Fruit fly (Drosophila melanogaster): ENCODE data around the gene CG5646.

The CG5646 gene

dm6 chr3R:27558660-27559319, 2.3 kb downstream of the CG5646 start, which contains the start of gene Klp98A (continued):
- no peak for TF ChIP-seq Eip74EF (GFP tag; optimal IDR thresholded peaks at IDR 0.05)
- TF ChIP-seq pzg (GFP tag; optimal IDR thresholded peaks at IDR 0.05), result peak; percentile 95
- TF ChIP-seq CG31224 (GFP tag; IDR thresholded peaks at IDR 0.05), result no peak
- TF ChIP-seq Neu2 (GFP tag; optimal IDR thresholded peaks at IDR 0.05; ENCODE audit: borderline replicate concordance), result no peak
- TF ChIP-seq CG4820 (GFP tag; optimal IDR thresholded peaks at IDR 0.05), result no peak
- TF ChIP-seq ranshi (GFP tag; IDR thresholded peaks at IDR 0.05), result no peak
- peak; percentile 19 for TF ChIP-seq sqz (GFP tag; optimal IDR thresholded peaks at IDR 0.05)
- no peak for TF ChIP-seq Tbp (GFP tag; optimal IDR thresholded peaks at IDR 0.05)
- TF ChIP-seq so (GFP tag; IDR thresholded peaks at IDR 0.05), result no peak
- TF ChIP-seq CG8478 (optimal IDR thresholded peaks at IDR 0.05), result no peak
- peak; percentile 60; the same call in 1 of the 3 replicates for TF ChIP-seq Opbp (GFP tag; IDR thresholded peaks at IDR 0.05; ENCODE audit: partially characterized antibody)
- peak; percentile 81 for TF ChIP-seq CG33213 (GFP tag; optimal IDR thresholded peaks at IDR 0.05)
- no peak for TF ChIP-seq CG8281 (tag; optimal IDR thresholded peaks at IDR 0.05)
- no peak for TF ChIP-seq CG8924 (tag; optimal IDR thresholded peaks at IDR 0.05)
- peak; percentile 55; the same call in 1 of the 2 replicates for TF ChIP-seq chm (GFP tag; IDR thresholded peaks at IDR 0.05)
- TF ChIP-seq bsh (GFP tag; optimal IDR thresholded peaks at IDR 0.05), result peak in 1 of 2 experiments; percentile 15
- TF ChIP-seq schlank (tag; optimal IDR thresholded peaks at IDR 0.05), result no peak
- TF ChIP-seq chif (GFP tag; optimal IDR thresholded peaks at IDR 0.05), result no peak
- peak; percentile 36 for TF ChIP-seq nom (GFP tag; optimal IDR thresholded peaks at IDR 0.05)
- peak; percentile 58 for TF ChIP-seq Ets97D (GFP tag; optimal IDR thresholded peaks at IDR 0.05)
- TF ChIP-seq CG8944 (GFP tag; optimal IDR thresholded peaks at IDR 0.05), result no peak
- peak; percentile 43 for TF ChIP-seq CG3838 (GFP tag; optimal IDR thresholded peaks at IDR 0.05)
- TF ChIP-seq CG18619 (GFP tag; optimal IDR thresholded peaks at IDR 0.05), result peak; percentile 6
- TF ChIP-seq sens (GFP tag), result peak; percentile 82
- no peak for TF ChIP-seq lov (optimal IDR thresholded peaks at IDR 0.05)
- TF ChIP-seq lov (GFP tag; IDR thresholded peaks at IDR 0.05), result no peak
- TF ChIP-seq pb (GFP tag; optimal IDR thresholded peaks at IDR 0.05), result no peak
- TF ChIP-seq CG8359 (GFP tag; optimal IDR thresholded peaks at IDR 0.05; ENCODE audit: borderline replicate concordance), result peak; percentile 9
- no peak for TF ChIP-seq HLH3B (GFP tag; IDR thresholded peaks at IDR 0.05)
- TF ChIP-seq CG7372 (GFP tag; IDR thresholded peaks at IDR 0.05), result no peak
- no peak for TF ChIP-seq Adf1 (GFP tag; IDR thresholded peaks at IDR 0.05)
- no peak for TF ChIP-seq CG1792 (GFP tag; optimal IDR thresholded peaks at IDR 0.05)
- TF ChIP-seq hkb (optimal IDR thresholded peaks at IDR 0.05), result no peak
- TF ChIP-seq hkb (GFP tag; IDR thresholded peaks at IDR 0.05), result no peak
- peak; percentile 37 for TF ChIP-seq Fer1 (GFP tag; optimal IDR thresholded peaks at IDR 0.05)
- TF ChIP-seq CG13287 (GFP tag; IDR thresholded peaks at IDR 0.05; ENCODE audit: partially characterized antibody), result peak; percentile 48; the same call in 1 of the 2 replicates
- no peak for TF ChIP-seq pnt (GFP tag; optimal IDR thresholded peaks at IDR 0.05)
- peak; percentile 8 for TF ChIP-seq CG17385 (GFP tag; optimal IDR thresholded peaks at IDR 0.05)
- no peak for TF ChIP-seq Oaz (GFP tag; IDR thresholded peaks at IDR 0.05)
- TF ChIP-seq CG7928 (GFP tag; optimal IDR thresholded peaks at IDR 0.05), result peak; percentile 3
- TF ChIP-seq Gsc (GFP tag; IDR thresholded peaks at IDR 0.05), result no peak
- peak in 1 of 2 experiments; percentile 67 for TF ChIP-seq Pdp1 (GFP tag; optimal IDR thresholded peaks at IDR 0.05)
- peak; percentile 58 for TF ChIP-seq Dp (GFP tag; optimal IDR thresholded peaks at IDR 0.05)
- TF ChIP-seq Hand (GFP tag; optimal IDR thresholded peaks at IDR 0.05), result no peak
- no peak for TF ChIP-seq CG32772 (GFP tag; IDR thresholded peaks at IDR 0.05)
- peak; percentile 28; the same call in 1 of the 2 replicates for TF ChIP-seq unc-4 (GFP tag; IDR thresholded peaks at IDR 0.05; ENCODE audit: partially characterized antibody)
- no peak for TF ChIP-seq CG3995 (GFP tag; optimal IDR thresholded peaks at IDR 0.05)
- TF ChIP-seq CG17186 (GFP tag; optimal IDR thresholded peaks at IDR 0.05), result peak; percentile 41
- no peak for TF ChIP-seq CG8388 (GFP tag; optimal IDR thresholded peaks at IDR 0.05)
- TF ChIP-seq CG11085 (GFP tag; IDR thresholded peaks at IDR 0.05), result no peak
- no peak for TF ChIP-seq Six4 (GFP tag; optimal IDR thresholded peaks at IDR 0.05)

Data from whole organism, embryonic.